Worm (Caenorhabditis elegans): ENCODE measurements around the gene ztf-1.

- TF ChIP-seq lin-13 (tag; optimal IDR thresholded peaks at IDR 0.05) (no peak), mep-1 (tag; optimal IDR thresholded peaks at IDR 0.05) (peak; percentile 98), unc-39 (tag; optimal IDR thresholded peaks at IDR 0.05) (peak; percentile 57), elt-3 (tag; optimal IDR thresholded peaks at IDR 0.05) (peak; percentile 93)
Observed at ce11 chrIII:8801864-8802818, 10.0 kb upstream of the ztf-1 start.

Measured in whole organism, mixed stage, embryonic.